Fruit fly (Drosophila melanogaster) whole organism, wandering third instar larva: ENCODE measurements around the gene CG3430.

Experiments used
- Abd-B ChIP-seq: fragments of >200 bp; optimal IDR thresholded peaks from 2 replicates; lab custom pipeline; 2017; ENCODE audit warnings: missing biosample characterization, missing genetic modification characterization
- CG32264 ChIP-seq: fragments of 200-800 bp; sonication (Bioruptor generic); optimal IDR thresholded peaks from 2 replicates; lab custom pipeline; 2016; ENCODE audit warnings: missing biosample characterization, missing genetic modification characterization
- CG9705 ChIP-seq: fragments of 200-800 bp; sonication (Bioruptor generic); optimal IDR thresholded peaks from 2 replicates; lab custom pipeline; 2018; ENCODE audit warnings: missing biosample characterization, mild to moderate bottlenecking, missing genetic modification characterization
- CrebA ChIP-seq: fragments of 200-800 bp; sonication (Bioruptor generic); optimal IDR thresholded peaks from 2 replicates; lab custom pipeline; 2016; ENCODE audit warnings: missing biosample characterization, mild to moderate bottlenecking, missing genetic modification characterization, borderline replicate concordance
- Dfd ChIP-seq: fragments of >200 bp; optimal IDR thresholded peaks from 2 replicates; lab custom pipeline; 2017; ENCODE audit warnings: missing biosample characterization, missing genetic modification characterization
- GATAd ChIP-seq: sonication (Bioruptor generic); optimal IDR thresholded peaks from 2 replicates; lab custom pipeline; 2016; ENCODE audit warnings: missing biosample characterization, missing genetic modification characterization
- HLH106 ChIP-seq: fragments of 200-800 bp; optimal IDR thresholded peaks from 3 replicates; lab custom pipeline; 2019; ENCODE audit warnings: missing biosample characterization, mild to moderate bottlenecking, missing genetic modification characterization, moderate library complexity
- Hr78 ChIP-seq: fragments of >200 bp; optimal IDR thresholded peaks from 2 replicates; lab custom pipeline; 2017; ENCODE audit warnings: missing biosample characterization, missing genetic modification characterization
- Hr83 ChIP-seq: fragments of 200-300 bp; sonication (Bioruptor generic); optimal IDR thresholded peaks from 2 replicates; lab custom pipeline; 2016; ENCODE audit warnings: missing biosample characterization, mild to moderate bottlenecking, missing genetic modification characterization, moderate library complexity; ENCODE audit not compliant: poor library complexity, severe bottlenecking
- Jra ChIP-seq: sonication (Bioruptor generic); optimal IDR thresholded peaks from 2 replicates; lab custom pipeline; 2016; ENCODE audit warnings: missing biosample characterization, missing genetic modification characterization
- Mio ChIP-seq: sonication (Bioruptor generic); optimal IDR thresholded peaks from 2 replicates; lab custom pipeline; 2016; ENCODE audit warnings: missing biosample characterization, missing genetic modification characterization
- Myc ChIP-seq: fragments of >200 bp; optimal IDR thresholded peaks from 2 replicates; lab custom pipeline; 2017
- N ChIP-seq: fragments of >200 bp; optimal IDR thresholded peaks from 2 replicates; lab custom pipeline; 2018; ENCODE audit warnings: missing biosample characterization, missing external identifiers, missing genetic modification characterization
- OdsH ChIP-seq: fragments of 200-800 bp; sonication (Bioruptor generic); optimal IDR thresholded peaks from 2 replicates; lab custom pipeline; 2016; ENCODE audit warnings: missing biosample characterization, mild to moderate bottlenecking, missing genetic modification characterization
- Sp1 ChIP-seq: fragments of 200-800 bp; sonication (Bioruptor generic); optimal IDR thresholded peaks from 3 replicates; lab custom pipeline; 2019; ENCODE audit warnings: missing biosample characterization, mild to moderate bottlenecking, missing genetic modification characterization, moderate library complexity
- Vsx2 ChIP-seq: fragments of 200-300, 225-300 bp; sonication (Bioruptor generic); optimal IDR thresholded peaks from 2 replicates; lab custom pipeline; 2018; ENCODE audit warnings: missing biosample characterization, missing genetic modification characterization; ENCODE audit not compliant: partially characterized antibody
- br ChIP-seq: fragments of 200-800 bp; sonication (Bioruptor generic); optimal IDR thresholded peaks from 2 replicates; lab custom pipeline; 2016; ENCODE audit warnings: missing biosample characterization, missing genetic modification characterization
- dl ChIP-seq, 2 experiments: fragments of 175-275, 200-275 bp in 1 of 2; fragments of 200-275 bp in 1 of 2; sonication (Bioruptor generic); optimal IDR thresholded peaks; lab custom pipeline; 2018; ENCODE audit warnings: mild to moderate bottlenecking in 2 of 2, missing biosample characterization in 2 of 2, missing genetic modification characterization in 2 of 2, moderate library complexity in 2 of 2; ENCODE audit not compliant: partially characterized antibody in 2 of 2, insufficient read depth in 1 of 2
- dmrt93B ChIP-seq: fragments of 200-800 bp; sonication (Bioruptor generic); optimal IDR thresholded peaks from 2 replicates; lab custom pipeline; 2018; ENCODE audit warnings: missing biosample characterization, mild to moderate bottlenecking, missing genetic modification characterization
- dsf ChIP-seq: sonication (Bioruptor generic); optimal IDR thresholded peaks from 2 replicates; lab custom pipeline; 2016; ENCODE audit warnings: missing biosample characterization, missing genetic modification characterization, borderline replicate concordance
- ey ChIP-seq: fragments of 200-800 bp; sonication (Bioruptor generic); optimal IDR thresholded peaks from 2 replicates; lab custom pipeline; 2016; ENCODE audit warnings: missing biosample characterization, missing genetic modification characterization
- foxo ChIP-seq, 2 experiments: fragments of 200-800 bp; sonication (Bioruptor generic); optimal IDR thresholded peaks; 2 replicates in 1 of 2; 3 replicates in 1 of 2; lab custom pipeline; 2016 to 2017; ENCODE audit warnings: missing biosample characterization in 2 of 2, missing genetic modification characterization in 2 of 2
- fru ChIP-seq: fragments of 200-800 bp; sonication (Bioruptor generic); optimal IDR thresholded peaks from 3 replicates; lab custom pipeline; 2016; ENCODE audit warnings: missing biosample characterization, mild to moderate bottlenecking, missing genetic modification characterization
- h ChIP-seq: fragments of 200-800 bp; sonication (Bioruptor generic); optimal IDR thresholded peaks from 3 replicates; lab custom pipeline; 2016; ENCODE audit warnings: missing biosample characterization, mild to moderate bottlenecking, missing genetic modification characterization
- jim ChIP-seq: fragments of 175-275, 200-325 bp; sonication (Bioruptor generic); optimal IDR thresholded peaks from 2 replicates; lab custom pipeline; 2016; ENCODE audit warnings: missing biosample characterization, mild to moderate bottlenecking, missing genetic modification characterization
- pan ChIP-seq: fragments of >200 bp; optimal IDR thresholded peaks from 2 replicates; lab custom pipeline; 2017
- psq ChIP-seq: fragments of 200-800 bp; sonication (Bioruptor generic); optimal IDR thresholded peaks from 3 replicates; lab custom pipeline; 2017; ENCODE audit warnings: missing biosample characterization, mild to moderate bottlenecking, missing genetic modification characterization, moderate library complexity
- rgr ChIP-seq: fragments of 200-800 bp; sonication (Bioruptor generic); optimal IDR thresholded peaks from 3 replicates; lab custom pipeline; 2016; ENCODE audit warnings: missing biosample characterization, mild to moderate bottlenecking, missing genetic modification characterization
- sage ChIP-seq: fragments of 200-800 bp; sonication (Bioruptor generic); optimal IDR thresholded peaks from 2 replicates; lab custom pipeline; 2016; ENCODE audit warnings: missing biosample characterization, mild to moderate bottlenecking, missing genetic modification characterization
- sv ChIP-seq: fragments of 200-800 bp; sonication (Bioruptor generic); optimal IDR thresholded peaks from 3 replicates; lab custom pipeline; 2016; ENCODE audit warnings: missing biosample characterization, missing genetic modification characterization
- usp ChIP-seq: fragments of >200 bp; optimal IDR thresholded peaks from 2 replicates; lab custom pipeline; 2017; ENCODE audit warnings: missing biosample characterization, missing genetic modification characterization
- woc ChIP-seq: sonication (Bioruptor generic); optimal IDR thresholded peaks from 2 replicates; lab custom pipeline; 2016; ENCODE audit warnings: missing biosample characterization, mild to moderate bottlenecking, missing genetic modification characterization

The CG3430 gene

DNA sequence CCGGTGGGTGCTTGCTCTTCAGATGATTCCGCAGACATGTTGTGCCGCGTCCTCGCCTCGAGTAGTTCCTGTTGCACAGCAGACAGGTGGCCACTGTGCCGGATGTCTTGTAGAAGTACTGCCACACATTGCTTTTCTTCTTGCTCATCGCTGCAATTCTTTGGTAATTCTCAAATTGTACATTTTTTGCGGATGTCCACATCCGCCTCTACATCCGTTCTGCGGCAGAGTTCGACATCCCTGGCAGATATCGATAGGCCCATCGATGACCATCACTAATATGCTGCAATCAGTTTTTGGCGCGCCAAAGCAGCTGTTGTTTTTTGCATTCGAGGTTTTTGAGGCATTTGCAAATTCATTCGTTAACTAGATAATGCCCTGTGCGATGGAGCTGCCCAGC is at the start of gene CG3430, which contains the start of gene CG13775:
Gene CG3430 (plus strand): TSS at position 284 of the 400 bp plus-strand sequence.
Gene CG13775 (minus strand): TSS at position 226 of the 400 bp plus-strand sequence.
- no peak for TF ChIP-seq GATAd
- peak; percentile 33 for TF ChIP-seq Myc (lab: Kevin White, UChicago)
- peak; percentile 0 for TF ChIP-seq psq (GFP tag; lab: Kevin White, UChicago)
- no peak for TF ChIP-seq dsf (GFP tag; lab: Kevin White, UChicago)
- TF ChIP-seq sage (GFP tag; lab: Kevin White, UChicago) = no peak
- TF ChIP-seq dmrt93B (GFP tag; lab: Kevin White, UChicago) = no peak
- no peak for TF ChIP-seq usp (GFP tag; lab: Kevin White, UChicago)
- peak; percentile 39 for TF ChIP-seq HLH106 (tag; lab: Kevin White, UChicago)
- TF ChIP-seq jim (GFP tag; lab: Kevin White, UChicago) = no peak
- peak; percentile 5 for TF ChIP-seq OdsH (GFP tag; lab: Kevin White, UChicago)
- no peak for TF ChIP-seq CG9705 (GFP tag; lab: Kevin White, UChicago)
- no peak for TF ChIP-seq sv (GFP tag; lab: Kevin White, UChicago)
- TF ChIP-seq CrebA (GFP tag; lab: Kevin White, UChicago) = no peak
- TF ChIP-seq Mio (GFP tag; lab: Kevin White, UChicago) = no peak
- no peak for TF ChIP-seq Jra (GFP tag; lab: Kevin White, UChicago)
- TF ChIP-seq Hr83 (GFP tag; lab: Kevin White, UChicago) = no peak
- no peak for TF ChIP-seq N (GFP tag; lab: Kevin White, UChicago)
- TF ChIP-seq Abd-B (GFP tag; lab: Kevin White, UChicago) = no peak
- TF ChIP-seq fru (GFP tag; lab: Kevin White, UChicago) = no peak
- no peak for TF ChIP-seq br (GFP tag; lab: Kevin White, UChicago)
- TF ChIP-seq pan (lab: Kevin White, UChicago) = no peak
- TF ChIP-seq dl (GFP tag; optimal IDR thresholded peaks at IDR 0.05; lab: Kevin White, UChicago; ENCODE audit: insufficient read depth in 1 of 2, partially characterized antibody in 2 of 2) = no peak
- TF ChIP-seq woc = no peak
- TF ChIP-seq Hr78 (GFP tag; lab: Kevin White, UChicago) = no peak
- TF ChIP-seq foxo (GFP tag; optimal IDR thresholded peaks at IDR 0.05; lab: Kevin White, UChicago) = no peak
- no peak for TF ChIP-seq Vsx2 (GFP tag; lab: Kevin White, UChicago)
- TF ChIP-seq Sp1 (GFP tag; lab: Kevin White, UChicago) = no peak
- TF ChIP-seq, all 38 proteins: peak for 4

DNA sequence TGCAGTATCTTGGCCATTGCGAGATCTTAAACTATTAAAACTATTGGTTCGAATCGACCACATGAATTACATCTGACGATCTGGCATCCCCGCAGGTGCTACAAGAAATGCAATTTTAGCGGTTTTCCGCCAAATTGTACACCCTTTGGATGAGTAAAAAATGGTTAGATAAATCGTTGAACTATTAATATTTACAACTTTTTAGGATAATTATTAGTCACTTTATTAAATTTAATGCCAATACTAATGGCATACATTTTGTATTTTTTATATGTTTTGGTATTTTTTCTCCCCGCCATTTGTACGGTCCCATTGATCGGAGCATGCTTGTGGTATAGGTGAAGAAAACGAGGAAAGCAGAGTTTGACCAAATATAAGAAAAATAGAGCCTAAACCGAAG is 49.0 kb upstream of the CG3430 start, which contains the start of the genes Polr1F and Rat1:
Gene Polr1F (minus strand): TSS at position 84 of the 400 bp plus-strand sequence.
Gene Rat1 (plus strand): TSS at position 323 of the 400 bp plus-strand sequence.
- TF ChIP-seq psq (GFP tag; lab: Kevin White, UChicago) = peak; percentile 13
- TF ChIP-seq Dfd = no peak
- TF ChIP-seq fru (GFP tag; lab: Kevin White, UChicago) = no peak
- TF ChIP-seq sv (GFP tag; lab: Kevin White, UChicago) = peak; percentile 43
- no peak for TF ChIP-seq HLH106 (tag; lab: Kevin White, UChicago)
- TF ChIP-seq dsf (GFP tag; lab: Kevin White, UChicago) = no peak
- peak; percentile 89 for TF ChIP-seq Myc (lab: Kevin White, UChicago)
- peak; percentile 30 for TF ChIP-seq ey

DNA sequence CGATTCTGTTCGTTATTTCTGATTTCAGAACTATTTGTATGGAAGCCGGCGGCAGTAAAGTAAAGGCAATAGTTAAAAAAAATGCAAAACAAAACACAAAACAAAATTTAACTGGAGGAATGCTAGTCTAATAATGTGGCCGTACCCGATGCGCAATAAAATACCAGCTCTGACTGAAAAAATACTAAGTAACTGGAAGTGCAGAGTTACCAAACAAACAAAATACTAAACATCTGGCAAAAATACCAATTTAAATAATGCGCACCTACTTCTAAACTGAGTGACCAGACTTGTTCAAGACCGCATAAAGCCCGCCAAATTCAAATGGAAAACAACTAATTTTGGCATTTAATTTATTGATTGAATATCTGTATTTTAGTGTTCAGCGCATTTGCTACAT is 42.8 kb upstream of the CG3430 start, which contains the start of gene Wee1:
Gene Wee1 (minus strand): TSS at position 175 of the 400 bp plus-strand sequence.
- TF ChIP-seq fru (GFP tag; lab: Kevin White, UChicago) (no peak), CG9705 (GFP tag; lab: Kevin White, UChicago) (no peak), woc (no peak), h (GFP tag; lab: Kevin White, UChicago) (no peak)

DNA sequence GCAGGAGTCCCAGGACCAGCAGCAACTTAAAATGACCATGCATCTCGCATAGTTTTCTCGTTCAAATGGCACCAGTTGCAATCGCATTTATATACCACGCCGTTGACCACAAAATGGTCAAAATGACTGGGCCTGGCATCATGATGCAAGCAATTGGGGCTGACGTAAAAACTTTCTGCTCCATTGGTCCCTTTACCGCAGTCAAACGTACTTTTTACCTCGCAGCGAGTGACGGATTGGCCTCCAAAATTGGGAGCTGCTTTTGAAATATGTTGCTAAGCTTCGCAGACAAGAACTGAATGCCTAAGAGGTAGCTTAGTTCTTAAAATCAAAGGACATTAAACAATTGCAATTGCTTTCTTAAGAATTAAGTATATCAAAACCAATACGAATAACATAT is 40.5 kb upstream of the CG3430 start, which contains the start of gene CG32829:
Gene CG32829 (minus strand): TSS at position 101 of the 400 bp plus-strand sequence.
- TF ChIP-seq CrebA (GFP tag; lab: Kevin White, UChicago) (no peak), Sp1 (GFP tag; lab: Kevin White, UChicago) (no peak), fru (GFP tag; lab: Kevin White, UChicago) (no peak), h (GFP tag; lab: Kevin White, UChicago) (no peak), pan (lab: Kevin White, UChicago) (no peak), dsf (GFP tag; lab: Kevin White, UChicago) (no peak), rgr (GFP tag; lab: Kevin White, UChicago) (no peak), jim (GFP tag; lab: Kevin White, UChicago) (no peak), HLH106 (tag; lab: Kevin White, UChicago) (no peak), CG32264 (GFP tag; lab: Kevin White, UChicago) (no peak), N (GFP tag; lab: Kevin White, UChicago) (no peak), woc (no peak)
- TF ChIP-seq, all 38 proteins: peak for 0
